Worm (Caenorhabditis elegans): ENCODE data around the gene ift-74.

ift-74 gene

DNA sequence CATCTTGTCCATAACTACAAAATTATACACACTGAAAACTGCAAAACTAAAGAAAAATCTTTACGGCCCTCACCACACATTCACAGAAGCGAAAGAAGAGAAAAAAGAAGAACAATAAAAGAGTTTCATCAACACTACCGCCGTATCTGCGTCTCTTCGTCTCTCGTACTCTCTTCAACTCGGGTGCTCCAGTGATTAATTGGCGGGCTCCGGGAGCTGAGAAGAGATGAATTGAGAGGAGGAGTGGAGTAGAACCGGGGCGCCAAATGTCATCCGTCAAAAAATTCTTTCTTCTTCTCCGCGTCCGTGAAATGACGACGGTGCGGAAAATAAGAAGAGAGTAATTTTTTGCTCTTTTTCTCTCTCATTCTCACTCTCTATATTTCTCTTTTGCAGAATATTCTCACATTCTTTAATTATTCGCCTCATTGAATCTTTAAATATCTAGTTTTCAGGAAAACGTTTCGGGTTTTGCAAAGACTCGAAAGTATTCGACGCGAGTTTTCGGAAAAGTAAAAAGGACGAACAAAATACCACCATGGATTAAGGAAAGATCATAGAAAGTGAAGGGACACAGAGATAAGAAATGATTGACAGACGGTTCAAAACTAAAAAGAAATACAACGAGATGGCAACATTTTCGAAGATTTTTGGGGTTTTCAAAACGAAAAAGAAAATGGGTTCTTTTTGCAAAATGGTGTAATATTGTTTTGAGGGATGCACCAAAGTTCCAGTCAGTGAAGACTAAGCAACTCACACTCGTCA is 27.9 kb downstream of the ift-74 start (continued):
- TF ChIP-seq swsn-7 (tag; optimal IDR thresholded peaks at IDR 0.05): peak; percentile 20
- TF ChIP-seq nhr-71 (tag; optimal IDR thresholded peaks at IDR 0.05): peak; percentile 74
- peak; percentile 61 for TF ChIP-seq blmp-1 (tag; optimal IDR thresholded peaks at IDR 0.05)
- peak; percentile 61 for TF ChIP-seq dsc-1 (tag; optimal IDR thresholded peaks at IDR 0.05)
- peak; percentile 15 for TF ChIP-seq vab-15 (tag; optimal IDR thresholded peaks at IDR 0.05)
- no peak for TF ChIP-seq ceh-88 (GFP tag; IDR thresholded peaks at IDR 0.05)
- TF ChIP-seq ztf-11 (tag; optimal IDR thresholded peaks at IDR 0.05): no peak
- no peak for TF ChIP-seq mef-2 (tag; optimal IDR thresholded peaks at IDR 0.05)
- no peak for TF ChIP-seq hpl-2 (GFP tag; optimal IDR thresholded peaks at IDR 0.05)
- no peak for TF ChIP-seq C16A3.4 (tag; optimal IDR thresholded peaks at IDR 0.05)
- no peak for TF ChIP-seq nhr-85 (tag)
- TF ChIP-seq dpl-1 (GFP tag; optimal IDR thresholded peaks at IDR 0.05): no peak
- TF ChIP-seq ztf-4 (tag; optimal IDR thresholded peaks at IDR 0.05): no peak
- TF ChIP-seq nhr-47 (tag; optimal IDR thresholded peaks at IDR 0.05): peak; percentile 24
- TF ChIP-seq efl-1 (optimal IDR thresholded peaks at IDR 0.05): peak in 1 of 2 experiments; percentile 11
- peak in 1 of 2 experiments; percentile 59 for TF ChIP-seq efl-1 (GFP tag; optimal IDR thresholded peaks at IDR 0.05 in 1 of 2)
- peak in 1 of 2 experiments; percentile 2 for TF ChIP-seq lin-35 (GFP tag; optimal IDR thresholded peaks at IDR 0.05)
- TF ChIP-seq unc-62 (GFP tag; optimal IDR thresholded peaks at IDR 0.05): no peak
- TF ChIP-seq pag-3 (tag; optimal IDR thresholded peaks at IDR 0.05; ENCODE audit: borderline replicate concordance, insufficient read depth): no peak
- TF ChIP-seq ceh-8 (GFP tag; optimal IDR thresholded peaks at IDR 0.05): no peak
- TF ChIP-seq F16B12.6 (tag; optimal IDR thresholded peaks at IDR 0.05): no peak
- TF ChIP-seq lin-39 (tag; optimal IDR thresholded peaks at IDR 0.05): peak; percentile 85
- no peak for TF ChIP-seq nhr-84 (tag; optimal IDR thresholded peaks at IDR 0.05)
- no peak for TF ChIP-seq C34B4.2 (tag; optimal IDR thresholded peaks at IDR 0.05)
- TF ChIP-seq sptf-1 (tag; optimal IDR thresholded peaks at IDR 0.05): no peak
- TF ChIP-seq ceh-63 (GFP tag; optimal IDR thresholded peaks at IDR 0.05): no peak
- no peak for TF ChIP-seq nhr-28 (tag; optimal IDR thresholded peaks at IDR 0.05)
- TF ChIP-seq isw-1 (GFP tag; IDR thresholded peaks at IDR 0.05): no peak
- peak; percentile 40; the same call in 1 of the 2 replicates for TF ChIP-seq nhr-19 (GFP tag; conservative IDR thresholded peaks at IDR 0.05)
- peak in 1 of 2 experiments; percentile 33 for TF ChIP-seq lsy-2 (tag; optimal IDR thresholded peaks at IDR 0.05)
- TF ChIP-seq sox-4 (tag; optimal IDR thresholded peaks at IDR 0.05): no peak
- no peak for TF ChIP-seq Y116A8C.19 (tag; optimal IDR thresholded peaks at IDR 0.05; ENCODE audit: borderline replicate concordance)
- peak; percentile 50 for TF ChIP-seq unc-130 (tag; optimal IDR thresholded peaks at IDR 0.05)
- no peak for TF ChIP-seq hlh-17 (GFP tag; optimal IDR thresholded peaks at IDR 0.05; ENCODE audit: borderline replicate concordance)
- no peak for TF ChIP-seq fkh-8 (tag; optimal IDR thresholded peaks at IDR 0.05)
- TF ChIP-seq ces-1 (GFP tag; optimal IDR thresholded peaks at IDR 0.05): no peak
- peak; percentile 3 for TF ChIP-seq nhr-20 (tag; optimal IDR thresholded peaks at IDR 0.05)

- no peak for TF ChIP-seq lir-3 (tag; optimal IDR thresholded peaks at IDR 0.05; ENCODE audit: poor library complexity)
- peak; percentile 90 for TF ChIP-seq lin-14 (GFP tag; optimal IDR thresholded peaks at IDR 0.05)
- no peak for TF ChIP-seq Y116A8C.19 (tag; optimal IDR thresholded peaks at IDR 0.05; ENCODE audit: borderline replicate concordance)
- TF ChIP-seq dpl-1 (GFP tag; optimal IDR thresholded peaks at IDR 0.05): peak in 1 of 3 experiments; percentile 13
- no peak for TF ChIP-seq zag-1 (tag; optimal IDR thresholded peaks at IDR 0.05)
- TF ChIP-seq lin-13 (GFP tag; optimal IDR thresholded peaks at IDR 0.05): no peak
- TF ChIP-seq blmp-1 (tag; optimal IDR thresholded peaks at IDR 0.05): no peak
- TF ChIP-seq fkh-4 (tag; optimal IDR thresholded peaks at IDR 0.05; ENCODE audit: borderline replicate concordance): no peak
- no peak for TF ChIP-seq ztf-4 (tag; optimal IDR thresholded peaks at IDR 0.05)
- peak; percentile 58 for TF ChIP-seq snu-23 (GFP tag; optimal IDR thresholded peaks at IDR 0.05)
- no peak for TF ChIP-seq ceh-63 (GFP tag; optimal IDR thresholded peaks at IDR 0.05)
- TF ChIP-seq C16A3.4 (tag; optimal IDR thresholded peaks at IDR 0.05): peak; percentile 23
- TF ChIP-seq fkh-10 (GFP tag; optimal IDR thresholded peaks at IDR 0.05): peak; percentile 8
- TF ChIP-seq alr-1 (tag; optimal IDR thresholded peaks at IDR 0.05; ENCODE audit: borderline replicate concordance): no peak
- TF ChIP-seq grh-1 (GFP tag; IDR thresholded peaks at IDR 0.05): no peak
- no peak for TF ChIP-seq unc-30 (tag; optimal IDR thresholded peaks at IDR 0.05)
- peak in 2 of 3 experiments; percentile 33 to 57 for TF ChIP-seq ceh-82 (tag; optimal IDR thresholded peaks at IDR 0.05)
- no peak for TF ChIP-seq nhr-11 (tag; optimal IDR thresholded peaks at IDR 0.05)
- TF ChIP-seq nhr-90 (tag; optimal IDR thresholded peaks at IDR 0.05; ENCODE audit: poor library complexity): no peak
- TF ChIP-seq aha-1 (tag; optimal IDR thresholded peaks at IDR 0.05): no peak
- TF ChIP-seq mep-1 (tag; optimal IDR thresholded peaks at IDR 0.05): peak; percentile 40
Measured at ce11 chrII:6708980-6709379, 29.2 kb downstream of the ift-74 start.

All from whole organism, L1 larva.